Fruit fly (Drosophila melanogaster) whole organism, embryonic: ENCODE measurements around the gene Dfd.
A peak's percentile ranks its signal among the peaks of the same experiment; 100 is the strongest.

Source experiments
- Atf-2 ChIP-seq: fragments of 200-800 bp; sonication (Bioruptor generic); optimal IDR thresholded peaks from 2 replicates; lab custom pipeline; 2016; ENCODE audit warnings: missing biosample characterization, missing genetic modification characterization
- Awh ChIP-seq: fragments of 200-800 bp; sonication (Bioruptor generic); IDR thresholded peaks from 2 replicates; pipeline ENCODE4, ENCODE4 v1.3.6; 2022; ENCODE audit warnings: missing biosample characterization, missing genetic modification characterization
- Bteb2 ChIP-seq: fragments of 200-800 bp; sonication (Bioruptor generic); optimal IDR thresholded peaks from 2 replicates; lab custom pipeline; 2016; ENCODE audit warnings: missing biosample characterization, missing genetic modification characterization
- CG11093 ChIP-seq: fragments of 200-800 bp; sonication (Bioruptor generic); IDR thresholded peaks from 3 replicates; pipeline ENCODE4 v1.3.6; 2022; ENCODE audit warnings: missing biosample characterization, missing genetic modification characterization
- CG14860 ChIP-seq: fragments of 200-800 bp; sonication (Bioruptor generic); IDR thresholded peaks from 3 replicates; pipeline ENCODE4 v1.3.6; 2022; ENCODE audit warnings: missing biosample characterization, missing genetic modification characterization; ENCODE audit not compliant: partially characterized antibody
- CG15514 ChIP-seq: fragments of 200-800 bp; sonication (Bioruptor generic); optimal IDR thresholded peaks from 3 replicates; lab custom pipeline; 2017; ENCODE audit warnings: missing biosample characterization, missing genetic modification characterization, mild to moderate bottlenecking, moderate library complexity, missing genetic modification reagents
- CG18764 ChIP-seq: fragments of 200-800 bp; sonication (Bioruptor generic); optimal IDR thresholded peaks from 3 replicates; lab custom pipeline; 2016; ENCODE audit warnings: missing biosample characterization, missing genetic modification characterization
- CG2120 ChIP-seq: fragments of 200-800 bp; sonication (Bioruptor generic); optimal IDR thresholded peaks from 3 replicates; lab custom pipeline; 2016; ENCODE audit warnings: missing biosample characterization, missing genetic modification characterization
- CG30403 ChIP-seq: fragments of 200-800 bp; sonication (Bioruptor generic); optimal IDR thresholded peaks from 3 replicates; lab custom pipeline; 2016; ENCODE audit warnings: missing biosample characterization, missing genetic modification characterization
- CG33213 ChIP-seq: fragments of 200-800 bp; sonication (Bioruptor generic); optimal IDR thresholded peaks from 3 replicates; lab custom pipeline; 2016; ENCODE audit warnings: missing biosample characterization, missing genetic modification characterization
- CG34422 ChIP-seq: fragments of 200-800 bp; sonication (Bioruptor generic); IDR thresholded peaks from 3 replicates; pipeline ENCODE4 v1.3.6; 2022; ENCODE audit warnings: missing biosample characterization, missing genetic modification characterization
- CG3847 ChIP-seq: fragments of 200-800 bp; sonication (Bioruptor generic); IDR thresholded peaks from 2 replicates; pipeline ENCODE4 v1.3.6; 2022; ENCODE audit warnings: missing biosample characterization, missing genetic modification characterization
- CG5245 ChIP-seq: fragments of 200-800 bp; sonication (Bioruptor generic); optimal IDR thresholded peaks from 3 replicates; lab custom pipeline; 2016; ENCODE audit warnings: missing biosample characterization, missing genetic modification characterization
- CG7372 ChIP-seq: fragments of 200-800 bp; sonication (Bioruptor generic); IDR thresholded peaks from 2 replicates; pipeline ENCODE4 v1.3.6; 2022; ENCODE audit warnings: missing biosample characterization, missing genetic modification characterization
- CG7556 ChIP-seq: fragments of 200-800 bp; sonication (Bioruptor generic); optimal IDR thresholded peaks from 2 replicates; lab custom pipeline; 2017; ENCODE audit warnings: missing biosample characterization, mild to moderate bottlenecking, missing genetic modification characterization
- CG7963 ChIP-seq: fragments of 200-800 bp; sonication (Bioruptor generic); IDR thresholded peaks from 3 replicates; pipeline ENCODE4 v1.3.6; 2022; ENCODE audit warnings: missing biosample characterization, missing genetic modification characterization; ENCODE audit not compliant: partially characterized antibody
- CG8765 ChIP-seq: fragments of 200-800 bp; sonication (Bioruptor generic); IDR thresholded peaks from 2 replicates; pipeline ENCODE4 v1.3.6; 2022; ENCODE audit warnings: missing biosample characterization, missing genetic modification characterization
- CG9215 ChIP-seq: fragments of 200-800 bp; sonication (Bioruptor generic); IDR thresholded peaks from 2 replicates; pipeline ENCODE4 v1.3.6; 2022; ENCODE audit warnings: missing biosample characterization, missing genetic modification characterization
- CkIIα-i1 ChIP-seq: fragments of 200-800 bp; sonication (Bioruptor generic); IDR thresholded peaks from 2 replicates; pipeline ENCODE4 v1.3.6; 2022; ENCODE audit warnings: missing biosample characterization, missing genetic modification characterization
- Drgx ChIP-seq: fragments of 200-800 bp; sonication (Bioruptor generic); IDR thresholded peaks from 2 replicates; pipeline ENCODE4 v1.3.6; 2022; ENCODE audit warnings: missing biosample characterization, missing genetic modification characterization
- E2f2 ChIP-seq: fragments of 200-800 bp; sonication (Bioruptor generic); IDR thresholded peaks from 2 replicates; pipeline ENCODE4 v1.3.6; 2022; ENCODE audit warnings: missing biosample characterization, missing genetic modification characterization
- Eip74EF ChIP-seq, 2 experiments: fragments of 200-800 bp in 1 of 2; fragments of >200 bp in 1 of 2; sonication (Bioruptor generic) in 1 of 2; optimal IDR thresholded peaks; 2 replicates each; lab custom pipeline; 2017 to 2019; ENCODE audit warnings: missing biosample characterization in 2 of 2, missing genetic modification characterization in 2 of 2, mild to moderate bottlenecking in 1 of 2, moderate library complexity in 1 of 2
- Fer3 ChIP-seq: fragments of 200-800 bp; sonication (Bioruptor generic); optimal IDR thresholded peaks from 2 replicates; lab custom pipeline; 2018; ENCODE audit warnings: missing biosample characterization, mild to moderate bottlenecking, missing genetic modification characterization, moderate library complexity
- H2.0 ChIP-seq: fragments of 200-800 bp; sonication (Bioruptor generic); IDR thresholded peaks from 2 replicates; pipeline ENCODE4 v1.3.6; 2022; ENCODE audit warnings: missing biosample characterization, missing genetic modification characterization
- HLH54F ChIP-seq: fragments of 200-800 bp; sonication (Bioruptor generic); optimal IDR thresholded peaks from 3 replicates; lab custom pipeline; 2016; ENCODE audit warnings: missing biosample characterization, missing genetic modification characterization
- Hmx ChIP-seq: fragments of 200-800 bp; sonication (Bioruptor generic); optimal IDR thresholded peaks from 2 replicates; lab custom pipeline; 2016; ENCODE audit warnings: missing biosample characterization, missing genetic modification characterization
- Hr78 ChIP-seq, 2 experiments: fragments of 200-800 bp in 1 of 2; fragments of >200 bp in 1 of 2; sonication (Bioruptor generic) in 1 of 2; optimal IDR thresholded peaks; 2 replicates each; lab custom pipeline; 2017 to 2019; ENCODE audit warnings: missing biosample characterization in 2 of 2, missing genetic modification characterization in 2 of 2, mild to moderate bottlenecking in 1 of 2, moderate library complexity in 1 of 2
- Mrtf ChIP-seq: fragments of 200-800 bp; sonication (Bioruptor generic); IDR thresholded peaks from 3 replicates; pipeline ENCODE4 v1.3.6; 2022; ENCODE audit warnings: missing biosample characterization, missing genetic modification characterization
- NFAT ChIP-seq: fragments of 200-800 bp; sonication (Bioruptor generic); IDR thresholded peaks from 2 replicates; pipeline ENCODE4 v1.3.6; 2022; ENCODE audit warnings: missing biosample characterization, missing genetic modification characterization
- NK7.1 ChIP-seq: fragments of 200-800 bp; sonication (Bioruptor generic); optimal IDR thresholded peaks from 3 replicates; lab custom pipeline; 2016; ENCODE audit warnings: missing biosample characterization, missing genetic modification characterization
- Rx ChIP-seq: fragments of 200-800 bp; sonication (Bioruptor generic); IDR thresholded peaks from 2 replicates; pipeline ENCODE4 v1.3.6; 2022; ENCODE audit warnings: missing biosample characterization, missing genetic modification characterization
- Six4 ChIP-seq: fragments of 200-800 bp; sonication (Bioruptor generic); optimal IDR thresholded peaks from 2 replicates; lab custom pipeline; 2016; ENCODE audit warnings: missing biosample characterization, missing genetic modification characterization
- ab ChIP-seq: fragments of 200-800 bp; sonication (Bioruptor generic); optimal IDR thresholded peaks from 2 replicates; lab custom pipeline; 2016; ENCODE audit warnings: missing biosample characterization, missing genetic modification characterization
- dmrt11E ChIP-seq: fragments of 200-800 bp; sonication (Bioruptor generic); optimal IDR thresholded peaks from 3 replicates; lab custom pipeline; 2018; ENCODE audit warnings: missing biosample characterization, mild to moderate bottlenecking, missing genetic modification characterization, moderate library complexity
- en ChIP-seq: fragments of 200-800 bp; sonication (Bioruptor generic); optimal IDR thresholded peaks from 2 replicates; lab custom pipeline; 2016; ENCODE audit warnings: missing biosample characterization, missing genetic modification characterization
- hb ChIP-seq: fragments of 200-800 bp; sonication (Bioruptor generic); IDR thresholded peaks from 3 replicates; pipeline ENCODE4 v1.3.6; 2022; ENCODE audit warnings: missing biosample characterization, missing genetic modification characterization; ENCODE audit not compliant: partially characterized antibody
- knrl ChIP-seq: fragments of 200-800 bp; sonication (Bioruptor generic); IDR thresholded peaks from 3 replicates; pipeline ENCODE4 v1.3.6; 2022; ENCODE audit warnings: missing biosample characterization, missing genetic modification characterization; ENCODE audit not compliant: partially characterized antibody
- maf-S ChIP-seq: fragments of 200-800 bp; sonication (Bioruptor generic); optimal IDR thresholded peaks from 2 replicates; lab custom pipeline; 2016; ENCODE audit warnings: missing biosample characterization, missing genetic modification characterization
- org-1 ChIP-seq: fragments of 200-800 bp; sonication (Bioruptor generic); optimal IDR thresholded peaks from 2 replicates; lab custom pipeline; 2017; ENCODE audit warnings: missing biosample characterization, missing genetic modification characterization
- peb ChIP-seq: fragments of 200-800 bp; sonication (Bioruptor generic); IDR thresholded peaks from 2 replicates; pipeline ENCODE4 v1.3.6; 2022; ENCODE audit warnings: missing biosample characterization, missing genetic modification characterization
- pita ChIP-seq: fragments of 200-800 bp; sonication (Bioruptor generic); optimal IDR thresholded peaks from 2 replicates; lab custom pipeline; 2017; ENCODE audit warnings: missing biosample characterization, mild to moderate bottlenecking, missing genetic modification characterization
- repo ChIP-seq: fragments of 200-800 bp; sonication (Bioruptor generic); optimal IDR thresholded peaks from 2 replicates; lab custom pipeline; 2016; ENCODE audit warnings: missing biosample characterization, missing genetic modification characterization
- scrt ChIP-seq: fragments of 200-800 bp; sonication (Bioruptor generic); optimal IDR thresholded peaks from 2 replicates; lab custom pipeline; 2018; ENCODE audit warnings: missing biosample characterization, mild to moderate bottlenecking, missing genetic modification characterization, moderate library complexity
- sens ChIP-seq: fragments of 200-800 bp; sonication (Bioruptor generic); peaks from one replicate; lab custom pipeline; 2016; ENCODE audit warnings: missing biosample characterization, missing genetic modification characterization
- sima ChIP-seq: fragments of 200-800 bp; sonication (Bioruptor generic); optimal IDR thresholded peaks from 2 replicates; lab custom pipeline; 2016; ENCODE audit warnings: missing biosample characterization, missing genetic modification characterization
- sisA ChIP-seq: fragments of 200-800 bp; sonication (Bioruptor generic); IDR thresholded peaks from 2 replicates; pipeline ENCODE4 v1.3.6; 2022; ENCODE audit warnings: missing biosample characterization, missing genetic modification characterization
- sug ChIP-seq: fragments of 200-800 bp; optimal IDR thresholded peaks from 2 replicates; lab custom pipeline; 2019; ENCODE audit warnings: missing biosample characterization, mild to moderate bottlenecking, missing genetic modification characterization, moderate library complexity
- unc-4 ChIP-seq: fragments of 200-800 bp; sonication (Bioruptor generic); IDR thresholded peaks from 2 replicates; pipeline ENCODE4 v1.3.6; 2022; ENCODE audit warnings: missing biosample characterization, missing genetic modification characterization; ENCODE audit not compliant: partially characterized antibody
- wek ChIP-seq: fragments of 200-800 bp; sonication (Bioruptor generic); optimal IDR thresholded peaks from 3 replicates; lab custom pipeline; 2018; ENCODE audit warnings: missing biosample characterization, mild to moderate bottlenecking, missing genetic modification characterization, moderate library complexity
- z ChIP-seq: fragments of 200-800 bp; sonication (Bioruptor generic); IDR thresholded peaks from 3 replicates; pipeline ENCODE4 v1.3.6; 2022; ENCODE audit warnings: missing biosample characterization, missing genetic modification characterization
- zf30C ChIP-seq: fragments of 200-800 bp; sonication (Bioruptor generic); optimal IDR thresholded peaks from 3 replicates; lab custom pipeline; 2018; ENCODE audit warnings: missing biosample characterization, mild to moderate bottlenecking, missing genetic modification characterization

Gene Dfd

DNA sequence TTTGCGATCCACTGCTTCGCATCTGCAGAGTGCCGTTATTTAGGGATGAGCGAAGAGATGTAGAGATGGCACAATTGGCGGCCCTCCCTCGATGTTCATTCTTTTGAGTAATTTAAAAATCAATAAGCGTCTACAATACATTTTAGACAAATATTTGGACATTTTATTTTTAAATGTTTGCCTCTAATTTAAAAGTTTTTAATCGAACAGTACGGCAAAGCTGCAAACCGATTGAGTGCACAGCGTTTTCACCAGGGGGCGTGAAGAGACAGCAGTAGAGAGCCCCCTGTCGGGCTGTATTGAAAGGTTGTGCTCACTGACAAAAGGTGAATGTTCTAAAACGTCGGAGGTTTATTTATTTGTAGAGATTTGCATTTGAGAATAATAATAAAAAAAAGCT, 32.2 kb upstream of the Dfd start, which contains the start of gene bcd (continued):
- TF ChIP-seq en (GFP tag; lab: Kevin White, UChicago): peak; percentile 66
- TF ChIP-seq CG9215: peak; percentile 75
- peak; percentile 80 for TF ChIP-seq sisA
- TF ChIP-seq Drgx (GFP tag; lab: Robert Waterston, UW): peak; percentile 57
- peak; percentile 44 for TF ChIP-seq wek (GFP tag; lab: Kevin White, UChicago)
- peak; percentile 61 for TF ChIP-seq dmrt11E (tag; lab: Kevin White, UChicago)
- TF ChIP-seq CkIIα-i1: no peak
- TF ChIP-seq CG8765 (GFP tag; lab: Robert Waterston, UW): peak; percentile 66
- TF ChIP-seq CG3847 (GFP tag; lab: Robert Waterston, UW): peak; percentile 75
- peak; percentile 66 for TF ChIP-seq Fer3 (tag; lab: Kevin White, UChicago)
- TF ChIP-seq Hmx: no peak
- peak; percentile 80 for TF ChIP-seq CG34422 (GFP tag; lab: Robert Waterston, UW)
- no peak for TF ChIP-seq hb (GFP tag; lab: Robert Waterston, UW)
- TF ChIP-seq CG7372 (GFP tag; lab: Robert Waterston, UW): peak; percentile 75
- TF ChIP-seq E2f2: peak; percentile 79
- TF ChIP-seq ab (GFP tag; lab: Kevin White, UChicago): peak; percentile 25
- TF ChIP-seq HLH54F (GFP tag; lab: Kevin White, UChicago): peak; percentile 80
- TF ChIP-seq org-1 (GFP tag; lab: Kevin White, UChicago): no peak
- peak; percentile 59 for TF ChIP-seq repo
- peak; percentile 59 for TF ChIP-seq NK7.1 (GFP tag; lab: Kevin White, UChicago)
- peak; percentile 96 for TF ChIP-seq sens (GFP tag; lab: Kevin White, UChicago)
- TF ChIP-seq knrl (GFP tag; lab: Robert Waterston, UW): peak; percentile 64
- TF ChIP-seq Six4: peak; percentile 57
- no peak for TF ChIP-seq sug (tag; lab: Kevin White, UChicago)
- TF ChIP-seq CG5245: peak; percentile 88
- peak; percentile 59 for TF ChIP-seq CG15514 (GFP tag; lab: Kevin White, UChicago)
- peak; percentile 67 for TF ChIP-seq CG2120 (GFP tag; lab: Kevin White, UChicago)
- peak; percentile 21 for TF ChIP-seq Bteb2
- peak; percentile 72; the same call in 1 of the 3 replicates for TF ChIP-seq CG11093 (GFP tag; lab: Robert Waterston, UW)
- TF ChIP-seq maf-S (GFP tag; lab: Kevin White, UChicago): peak; percentile 54
- peak; percentile 0 for TF ChIP-seq sima (GFP tag; lab: Kevin White, UChicago)
- TF ChIP-seq CG33213 (GFP tag; lab: Kevin White, UChicago): peak; percentile 91
- TF ChIP-seq CG14860 (GFP tag; lab: Robert Waterston, UW): peak; percentile 49; the same call in 1 of the 3 replicates
- peak; percentile 50 for TF ChIP-seq pita (GFP tag; lab: Kevin White, UChicago)
- peak; percentile 32 for TF ChIP-seq zf30C (GFP tag; lab: Kevin White, UChicago)
- TF ChIP-seq CG30403 (GFP tag; lab: Kevin White, UChicago): peak; percentile 82
- peak; percentile 66 for TF ChIP-seq CG18764
- TF ChIP-seq z: no peak
- TF ChIP-seq Awh: peak; percentile 81
- TF ChIP-seq Hr78 (GFP tag; optimal IDR thresholded peaks at IDR 0.05; lab: Kevin White, UChicago): no peak
- peak; percentile 86 for TF ChIP-seq NFAT (GFP tag; lab: Robert Waterston, UW)
- peak; percentile 42; the same call in 1 of the 2 replicates for TF ChIP-seq peb (GFP tag; lab: Robert Waterston, UW)
- peak; percentile 81 for TF ChIP-seq Mrtf (GFP tag; lab: Robert Waterston, UW)
- TF ChIP-seq H2.0 (GFP tag; lab: Robert Waterston, UW): peak; percentile 64
- TF ChIP-seq Rx (GFP tag; lab: Robert Waterston, UW): peak; percentile 69
- no peak for TF ChIP-seq Eip74EF (GFP tag; optimal IDR thresholded peaks at IDR 0.05; lab: Kevin White, UChicago)
- TF ChIP-seq unc-4: peak; percentile 49
- no peak for TF ChIP-seq CG7963 (GFP tag; lab: Robert Waterston, UW)
- peak; percentile 22 for TF ChIP-seq CG7556 (GFP tag; lab: Kevin White, UChicago)
- peak; percentile 82 for TF ChIP-seq Atf-2 (GFP tag; lab: Kevin White, UChicago)
- TF ChIP-seq scrt (GFP tag; lab: Kevin White, UChicago): peak; percentile 8
